Worm (Caenorhabditis elegans): ENCODE results near the gene C15C7.4.

The C15C7.4 gene

DNA sequence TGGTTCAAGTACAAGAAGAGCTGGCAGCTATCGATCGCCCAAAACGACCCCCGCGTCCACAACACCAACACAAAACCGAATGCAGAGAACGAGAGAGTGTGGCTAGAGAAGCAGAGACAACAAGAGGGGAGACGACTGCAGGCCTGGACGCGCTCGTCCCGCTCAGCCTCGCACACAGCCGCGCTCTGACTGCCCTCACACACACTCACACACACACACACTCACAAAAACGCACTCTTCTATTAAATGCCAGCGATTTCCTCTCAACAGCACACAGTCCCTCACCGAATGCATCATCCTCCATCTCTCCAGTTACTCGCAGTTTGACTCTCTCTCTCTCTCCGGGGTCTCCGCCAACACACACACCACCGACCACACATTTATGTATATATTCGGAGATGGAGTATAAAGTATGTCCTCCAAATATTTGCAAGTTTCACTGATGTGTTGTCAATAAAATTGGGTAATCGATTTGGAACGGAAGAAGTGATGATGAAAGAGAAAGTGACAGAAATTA lies 17.7 kb upstream of the C15C7.4 start:
- TF ChIP-seq lin-39 (tag; optimal IDR thresholded peaks at IDR 0.05), result peak; percentile 71
- TF ChIP-seq zag-1 (tag; optimal IDR thresholded peaks at IDR 0.05), result peak; percentile 91
- TF ChIP-seq alr-1 (tag; optimal IDR thresholded peaks at IDR 0.05), result no peak
- TF ChIP-seq ceh-82 (tag; optimal IDR thresholded peaks at IDR 0.05), result peak; percentile 55
- TF ChIP-seq lin-11 (tag; optimal IDR thresholded peaks at IDR 0.05), result peak; percentile 91
- no peak for TF ChIP-seq skn-1 (tag; optimal IDR thresholded peaks at IDR 0.05)
- TF ChIP-seq crh-2 (tag; optimal IDR thresholded peaks at IDR 0.05), result peak; percentile 96
- TF ChIP-seq nhr-6 (tag; optimal IDR thresholded peaks at IDR 0.05), result peak; percentile 91
- peak; percentile 44 for TF ChIP-seq peb-1 (tag; optimal IDR thresholded peaks at IDR 0.05)
- peak; percentile 90 for TF ChIP-seq blmp-1 (tag; optimal IDR thresholded peaks at IDR 0.05; ENCODE audit: insufficient read depth)
- peak; percentile 98 for TF ChIP-seq nhr-129 (tag; optimal IDR thresholded peaks at IDR 0.05)
- TF ChIP-seq lsy-2 (tag; optimal IDR thresholded peaks at IDR 0.05), result peak; percentile 78 to 88
- TF ChIP-seq Y55F3AM.14 (GFP tag; optimal IDR thresholded peaks at IDR 0.05), result peak; percentile 93
- peak; percentile 84 for TF ChIP-seq lin-13 (GFP tag; optimal IDR thresholded peaks at IDR 0.05)
- peak; percentile 87 for TF ChIP-seq sma-9 (GFP tag; optimal IDR thresholded peaks at IDR 0.05)
- TF ChIP-seq sma-9 (tag; optimal IDR thresholded peaks at IDR 0.05), result no peak
- peak; percentile 77 for TF ChIP-seq ceh-16 (tag; optimal IDR thresholded peaks at IDR 0.05)
- peak; percentile 21 for TF ChIP-seq nhr-237 (tag; optimal IDR thresholded peaks at IDR 0.05)
- no peak for TF ChIP-seq R02D3.7 (tag; optimal IDR thresholded peaks at IDR 0.05)
- TF ChIP-seq nhr-10 (tag; optimal IDR thresholded peaks at IDR 0.05), result no peak
- no peak for TF ChIP-seq aly-2 (tag; optimal IDR thresholded peaks at IDR 0.05)
- peak; percentile 93 for TF ChIP-seq nhr-25 (tag; optimal IDR thresholded peaks at IDR 0.05)
- TF ChIP-seq ztf-11 (tag; optimal IDR thresholded peaks at IDR 0.05), result peak; percentile 9
- peak; percentile 87 for TF ChIP-seq ztf-4 (tag; optimal IDR thresholded peaks at IDR 0.05)
- no peak for TF ChIP-seq nhr-12 (tag; optimal IDR thresholded peaks at IDR 0.05)
- no peak for TF ChIP-seq ZK546.5 (tag; optimal IDR thresholded peaks at IDR 0.05)
- TF ChIP-seq fos-1 (tag; optimal IDR thresholded peaks at IDR 0.05), result peak; percentile 97
- no peak for TF ChIP-seq nhr-11 (tag; optimal IDR thresholded peaks at IDR 0.05)
- peak; percentile 56 for TF ChIP-seq gmeb-1 (tag; optimal IDR thresholded peaks at IDR 0.05)
- TF ChIP-seq unc-39 (tag; optimal IDR thresholded peaks at IDR 0.05), result peak; percentile 92
- TF ChIP-seq nhr-77 (tag; optimal IDR thresholded peaks at IDR 0.05), result peak; percentile 9
- TF ChIP-seq ztf-1 (GFP tag; conservative IDR thresholded peaks at IDR 0.05), result no peak
- peak; percentile 85 for TF ChIP-seq mab-5 (tag; optimal IDR thresholded peaks at IDR 0.05)
- no peak for TF ChIP-seq elt-3 (tag; optimal IDR thresholded peaks at IDR 0.05)
- peak; percentile 85 for TF ChIP-seq nhr-21 (tag; optimal IDR thresholded peaks at IDR 0.05)
- TF ChIP-seq snpc-4 (tag; optimal IDR thresholded peaks at IDR 0.05), result peak; percentile 82
- TF ChIP-seq unc-55 (GFP tag; optimal IDR thresholded peaks at IDR 0.05), result peak; percentile 98
- no peak for TF ChIP-seq nhr-23 (tag; optimal IDR thresholded peaks at IDR 0.05)
- peak; percentile 98 for TF ChIP-seq F13H6.1 (tag; optimal IDR thresholded peaks at IDR 0.05)
- peak; percentile 95 for TF ChIP-seq egl-27 (tag; optimal IDR thresholded peaks at IDR 0.05)
- TF ChIP-seq ama-1 (optimal IDR thresholded peaks at IDR 0.05), result peak; percentile 10
- TF ChIP-seq sma-3 (GFP tag; optimal IDR thresholded peaks at IDR 0.05), result peak; percentile 92
- TF ChIP-seq mdl-1 (tag; optimal IDR thresholded peaks at IDR 0.05), result peak; percentile 67 to 87
- peak; percentile 95 for TF ChIP-seq C34F6.9 (tag; optimal IDR thresholded peaks at IDR 0.05)
- no peak for TF ChIP-seq unc-62 (GFP tag; optimal IDR thresholded peaks at IDR 0.05)
- TF ChIP-seq mbf-1 (tag; optimal IDR thresholded peaks at IDR 0.05), result no peak
- TF ChIP-seq elt-1 (tag; optimal IDR thresholded peaks at IDR 0.05), result no peak
- TF ChIP-seq sem-4 (tag; optimal IDR thresholded peaks at IDR 0.05), result peak; percentile 92

All from whole organism, L2 larva.